Worm (Caenorhabditis elegans) whole organism, L2 larva: ENCODE data around the gene hse-5.
A peak's percentile ranks its signal among the peaks of the same experiment; 100 is the strongest.

Experiments
- C34F6.9 ChIP-seq: fragments of 150-350 bp; optimal IDR thresholded peaks from 2 replicates; lab custom pipeline; 2014; ENCODE audit warnings: missing biosample characterization, missing genetic modification characterization
- F13H6.1 ChIP-seq: sonication (generic microtip); optimal IDR thresholded peaks from 2 replicates; lab custom pipeline; 2016; ENCODE audit warnings: missing genetic modification characterization, missing compliant biosample characterization
- R02D3.7 ChIP-seq: fragments of 150-350 bp; optimal IDR thresholded peaks from 2 replicates; lab custom pipeline; 2014; ENCODE audit warnings: missing biosample characterization, missing genetic modification characterization
- Y55F3AM.14 ChIP-seq: fragments of 200-800 bp; sonication (Bioruptor generic); optimal IDR thresholded peaks from 2 replicates; lab custom pipeline; 2018; ENCODE audit warnings: mild to moderate bottlenecking, missing genetic modification characterization, missing compliant biosample characterization
- ZK546.5 ChIP-seq: sonication (generic microtip); optimal IDR thresholded peaks from 2 replicates; lab custom pipeline; 2017; ENCODE audit warnings: missing biosample characterization, missing genetic modification characterization
- alr-1 ChIP-seq: fragments of 150-350 bp; optimal IDR thresholded peaks from 2 replicates; lab custom pipeline; 2014; ENCODE audit warnings: missing biosample characterization, missing genetic modification characterization
- aly-2 ChIP-seq: fragments of 150-350 bp; optimal IDR thresholded peaks from 2 replicates; lab custom pipeline; 2014; ENCODE audit warnings: missing biosample characterization, missing genetic modification characterization
- ama-1 ChIP-seq: fragments of 150-350 bp; optimal IDR thresholded peaks from 2 replicates; lab custom pipeline; 2018; ENCODE audit warnings: inconsistent platforms
- blmp-1 ChIP-seq: sonication (generic microtip); optimal IDR thresholded peaks from 2 replicates; lab custom pipeline; 2017; ENCODE audit warnings: missing genetic modification characterization, mild to moderate bottlenecking, missing compliant biosample characterization, antibody characterized with exemption, moderate library complexity; ENCODE audit not compliant: insufficient read depth
- ceh-16 ChIP-seq: fragments of 150-350 bp; optimal IDR thresholded peaks from 2 replicates; lab custom pipeline; 2014; ENCODE audit warnings: missing biosample characterization, missing genetic modification characterization
- ceh-82 ChIP-seq: fragments of 150-350 bp; optimal IDR thresholded peaks from 2 replicates; lab custom pipeline; 2014; ENCODE audit warnings: missing biosample characterization, missing genetic modification characterization
- crh-2 ChIP-seq: sonication (generic microtip); optimal IDR thresholded peaks from 2 replicates; lab custom pipeline; 2017; ENCODE audit warnings: missing biosample characterization, missing genetic modification characterization
- dmd-4 ChIP-seq: sonication (generic microtip); optimal IDR thresholded peaks from 2 replicates; lab custom pipeline; 2017; ENCODE audit warnings: missing biosample characterization, missing genetic modification characterization
- egl-27 ChIP-seq: sonication (generic microtip); optimal IDR thresholded peaks from 3 replicates; lab custom pipeline; 2017; ENCODE audit warnings: missing biosample characterization, missing genetic modification reagents, missing genetic modification characterization
- elt-1 ChIP-seq: fragments of 150-350 bp; optimal IDR thresholded peaks from 2 replicates; lab custom pipeline; 2014; ENCODE audit warnings: missing biosample characterization, missing genetic modification characterization
- fos-1 ChIP-seq: fragments of 150-350 bp; optimal IDR thresholded peaks from 2 replicates; lab custom pipeline; 2014; ENCODE audit warnings: missing biosample characterization, missing genetic modification characterization
- gmeb-1 ChIP-seq: fragments of 150-350 bp; optimal IDR thresholded peaks from 2 replicates; lab custom pipeline; 2014; ENCODE audit warnings: missing biosample characterization, missing genetic modification characterization
- lin-13 ChIP-seq: fragments of 150-350 bp; optimal IDR thresholded peaks from 2 replicates; lab custom pipeline; 2014; ENCODE audit warnings: missing biosample characterization, missing genetic modification reagents, missing genetic modification characterization
- lin-39 ChIP-seq: fragments of 150-350 bp; optimal IDR thresholded peaks from 2 replicates; lab custom pipeline; 2014; ENCODE audit warnings: missing biosample characterization, missing genetic modification reagents, missing genetic modification characterization
- lsy-2 ChIP-seq, 2 experiments: fragments of 150-350 bp in 1 of 2; sonication (generic microtip) in 1 of 2; optimal IDR thresholded peaks; 2 replicates each; lab custom pipeline; 2014 to 2017; ENCODE audit warnings: missing biosample characterization in 2 of 2, missing genetic modification characterization in 2 of 2
- mab-5 ChIP-seq: fragments of 150-350 bp; optimal IDR thresholded peaks from 2 replicates; lab custom pipeline; 2014; ENCODE audit warnings: missing biosample characterization, missing genetic modification characterization
- mbf-1 ChIP-seq: sonication (generic microtip); optimal IDR thresholded peaks from 2 replicates; lab custom pipeline; 2017; ENCODE audit warnings: missing biosample characterization, missing genetic modification characterization
- mdl-1 ChIP-seq, 2 experiments: fragments of 150-350 bp in 1 of 2; sonication (generic microtip) in 1 of 2; optimal IDR thresholded peaks; 2 replicates each; lab custom pipeline; 2017; ENCODE audit warnings: missing biosample characterization in 2 of 2, missing genetic modification characterization in 2 of 2
- nhr-10 ChIP-seq: sonication (generic microtip); optimal IDR thresholded peaks from 2 replicates; lab custom pipeline; 2017; ENCODE audit warnings: missing biosample characterization, missing genetic modification characterization
- nhr-11 ChIP-seq: fragments of 150-350 bp; optimal IDR thresholded peaks from 2 replicates; lab custom pipeline; 2014; ENCODE audit warnings: missing biosample characterization, missing genetic modification characterization
- nhr-12 ChIP-seq: fragments of 150-350 bp; optimal IDR thresholded peaks from 2 replicates; lab custom pipeline; 2014; ENCODE audit warnings: missing biosample characterization, missing genetic modification characterization
- nhr-129 ChIP-seq: fragments of 150-350 bp; optimal IDR thresholded peaks from 2 replicates; lab custom pipeline; 2014; ENCODE audit warnings: missing biosample characterization, missing genetic modification characterization
- nhr-21 ChIP-seq: fragments of 150-350 bp; optimal IDR thresholded peaks from 2 replicates; lab custom pipeline; 2014; ENCODE audit warnings: missing biosample characterization, missing genetic modification characterization
- nhr-23 ChIP-seq: fragments of 150-350 bp; optimal IDR thresholded peaks from 2 replicates; lab custom pipeline; 2014; ENCODE audit warnings: missing biosample characterization, missing genetic modification reagents, missing genetic modification characterization
- nhr-237 ChIP-seq: fragments of 150-350 bp; optimal IDR thresholded peaks from 2 replicates; lab custom pipeline; 2014; ENCODE audit warnings: missing biosample characterization, missing genetic modification characterization
- nhr-25 ChIP-seq: fragments of 150-350 bp; sonication (generic microtip); optimal IDR thresholded peaks from 3 replicates; lab custom pipeline; 2014; ENCODE audit warnings: missing biosample characterization, missing genetic modification characterization
- nhr-6 ChIP-seq: fragments of 150-350 bp; optimal IDR thresholded peaks from 2 replicates; lab custom pipeline; 2014; ENCODE audit warnings: missing biosample characterization, missing genetic modification characterization
- nhr-77 ChIP-seq: fragments of 150-350 bp; optimal IDR thresholded peaks from 2 replicates; lab custom pipeline; 2014; ENCODE audit warnings: missing biosample characterization, missing genetic modification characterization
- peb-1 ChIP-seq: fragments of 150-350 bp; optimal IDR thresholded peaks from 2 replicates; lab custom pipeline; 2014; ENCODE audit warnings: missing biosample characterization, missing genetic modification characterization
- sem-4 ChIP-seq: fragments of 150-350 bp; optimal IDR thresholded peaks from 2 replicates; lab custom pipeline; 2014; ENCODE audit warnings: missing biosample characterization, missing genetic modification reagents, missing genetic modification characterization
- skn-1 ChIP-seq: sonication (generic microtip); optimal IDR thresholded peaks from 2 replicates; lab custom pipeline; 2017; ENCODE audit warnings: missing biosample characterization, missing genetic modification characterization
- sma-3 ChIP-seq: sonication (generic microtip); optimal IDR thresholded peaks from 2 replicates; lab custom pipeline; 2016; ENCODE audit warnings: missing genetic modification reagents, missing genetic modification characterization, missing compliant biosample characterization
- sma-9 ChIP-seq, 2 experiments: fragments of 150-350 bp in 1 of 2; sonication (generic microtip) in 1 of 2; optimal IDR thresholded peaks; 2 replicates each; lab custom pipeline; 2014 to 2016; ENCODE audit warnings: missing genetic modification characterization in 2 of 2, mild to moderate bottlenecking in 1 of 2, missing biosample characterization in 1 of 2, missing compliant biosample characterization in 1 of 2, missing genetic modification reagents in 1 of 2, moderate library complexity in 1 of 2
- unc-39 ChIP-seq: fragments of 150-350 bp; optimal IDR thresholded peaks from 2 replicates; lab custom pipeline; 2014; ENCODE audit warnings: missing biosample characterization, missing genetic modification characterization
- unc-55 ChIP-seq: fragments of 150-350 bp; sonication (generic microtip); optimal IDR thresholded peaks from 3 replicates; lab custom pipeline; 2014; ENCODE audit warnings: missing biosample characterization, missing genetic modification reagents, missing genetic modification characterization
- zag-1 ChIP-seq: fragments of 150-350 bp; optimal IDR thresholded peaks from 2 replicates; lab custom pipeline; 2014; ENCODE audit warnings: missing biosample characterization, missing genetic modification characterization
- ztf-1 ChIP-seq: fragments of 200-800 bp; sonication (Bioruptor generic); conservative IDR thresholded peaks from 2 replicates; pipeline ENCODE4 v1.3.6; 2022; ENCODE audit warnings: missing genetic modification characterization, missing compliant biosample characterization
- ztf-11 ChIP-seq: sonication (generic microtip); optimal IDR thresholded peaks from 2 replicates; lab custom pipeline; 2017; ENCODE audit warnings: missing biosample characterization, missing genetic modification characterization
- ztf-4 ChIP-seq: fragments of 150-350 bp; optimal IDR thresholded peaks from 2 replicates; lab custom pipeline; 2014; ENCODE audit warnings: missing biosample characterization, missing genetic modification characterization

The hse-5 gene

ce11 chrIII:4323120-4323519 lies 22.0 kb upstream of the hse-5 start:
- TF ChIP-seq R02D3.7 (no peak), unc-55 (GFP tag; lab: Kevin White, UChicago) (peak; percentile 85), fos-1 (tag; lab: Kevin White, UChicago) (no peak), mab-5 (tag; lab: Kevin White, UChicago) (peak; percentile 72), Y55F3AM.14 (GFP tag; lab: Kevin White, UChicago) (no peak), nhr-129 (tag; lab: Kevin White, UChicago) (peak; percentile 6), crh-2 (tag; lab: Kevin White, UChicago) (peak; percentile 31), ztf-11 (tag; lab: Kevin White, UChicago) (no peak), lin-39 (tag; lab: Kevin White, UChicago) (no peak), sma-9 (GFP tag; optimal IDR thresholded peaks at IDR 0.05; lab: Kevin White, UChicago) (peak; percentile 43), sma-9 (tag; optimal IDR thresholded peaks at IDR 0.05; lab: Kevin White, UChicago) (no peak), sem-4 (tag; lab: Kevin White, UChicago) (peak; percentile 5), ztf-4 (tag; lab: Kevin White, UChicago) (no peak), blmp-1 (tag; lab: Kevin White, UChicago) (no peak), lsy-2 (tag; optimal IDR thresholded peaks at IDR 0.05; lab: Kevin White, UChicago) (peak in 1 of 2 experiments; percentile 54), peb-1 (no peak), C34F6.9 (tag; lab: Kevin White, UChicago) (peak; percentile 79), nhr-10 (tag; lab: Kevin White, UChicago) (no peak), zag-1 (tag; lab: Kevin White, UChicago) (peak; percentile 1), F13H6.1 (peak; percentile 70), ztf-1 (GFP tag; lab: Robert Waterston, UW) (no peak)

ce11 chrIII:4323859-4324258 lies 21.3 kb upstream of the hse-5 start, which contains the start of gene H38K22.9:
Gene H38K22.9, plus strand, starts transcription at chrIII:4324159.
- TF ChIP-seq lin-39 (tag; lab: Kevin White, UChicago) (no peak), nhr-11 (tag; lab: Kevin White, UChicago) (no peak)

- no peak for TF ChIP-seq gmeb-1
- TF ChIP-seq C34F6.9 (tag; lab: Kevin White, UChicago): no peak
- peak; percentile 66 for TF ChIP-seq blmp-1 (tag; lab: Kevin White, UChicago)
- no peak for TF ChIP-seq lin-39 (tag; lab: Kevin White, UChicago)
- no peak for TF ChIP-seq ZK546.5 (tag; lab: Kevin White, UChicago)
- no peak for TF ChIP-seq skn-1 (tag; lab: Kevin White, UChicago)
- no peak for TF ChIP-seq R02D3.7
- no peak for TF ChIP-seq sma-3
- no peak for TF ChIP-seq nhr-10 (tag; lab: Kevin White, UChicago)
- no peak for TF ChIP-seq unc-39
- no peak for TF ChIP-seq alr-1 (tag; lab: Kevin White, UChicago)
- no peak for TF ChIP-seq nhr-23 (tag; lab: Kevin White, UChicago)
- no peak for TF ChIP-seq ama-1 (lab: Kevin White, UChicago)
- TF ChIP-seq mbf-1 (tag; lab: Kevin White, UChicago): no peak
- TF ChIP-seq peb-1: no peak
- TF ChIP-seq unc-55 (GFP tag; lab: Kevin White, UChicago): no peak
- TF ChIP-seq F13H6.1: no peak
- TF ChIP-seq Y55F3AM.14 (GFP tag; lab: Kevin White, UChicago): no peak
- no peak for TF ChIP-seq lin-13 (GFP tag; lab: Kevin White, UChicago)
- TF ChIP-seq nhr-12 (tag; lab: Kevin White, UChicago): no peak
- no peak for TF ChIP-seq elt-1 (tag; lab: Kevin White, UChicago)
- TF ChIP-seq nhr-25 (tag; lab: Kevin White, UChicago): peak; percentile 26
- TF ChIP-seq nhr-21: peak; percentile 38
- no peak for TF ChIP-seq egl-27 (tag; lab: Kevin White, UChicago)
- TF ChIP-seq ztf-1 (GFP tag; lab: Robert Waterston, UW): no peak
- no peak for TF ChIP-seq dmd-4 (tag; lab: Kevin White, UChicago)
- TF ChIP-seq crh-2 (tag; lab: Kevin White, UChicago): peak; percentile 12
- no peak for TF ChIP-seq mdl-1 (tag; optimal IDR thresholded peaks at IDR 0.05; lab: Kevin White, UChicago)
- TF ChIP-seq fos-1 (tag; lab: Kevin White, UChicago): peak; percentile 33
- TF ChIP-seq aly-2 (tag; lab: Kevin White, UChicago): no peak
- no peak for TF ChIP-seq ceh-82 (tag; lab: Kevin White, UChicago)
- TF ChIP-seq nhr-77 (tag; lab: Kevin White, UChicago): no peak
- no peak for TF ChIP-seq zag-1 (tag; lab: Kevin White, UChicago)
- no peak for TF ChIP-seq ztf-11 (tag; lab: Kevin White, UChicago)
- TF ChIP-seq ceh-16: no peak
- TF ChIP-seq nhr-11 (tag; lab: Kevin White, UChicago): no peak
- no peak for TF ChIP-seq nhr-237 (tag; lab: Kevin White, UChicago)
- no peak for TF ChIP-seq nhr-6 (tag; lab: Kevin White, UChicago)
- TF ChIP-seq mab-5 (tag; lab: Kevin White, UChicago): no peak
- no peak for TF ChIP-seq lsy-2 (tag; optimal IDR thresholded peaks at IDR 0.05; lab: Kevin White, UChicago)
These were observed 16.7 kb upstream of the hse-5 start for ce11 chrIII:4328208-4328987.
